Worm (Caenorhabditis elegans): Measurements from ENCODE around the gene abu-8.

abu-8 gene

ce11 chrV:5165426-5165825, 29.0 kb downstream of the abu-8 start, which contains the start of gene srw-140:
Gene srw-140, plus strand, starts transcription at chrV:5165726.
- TF ChIP-seq ama-1 (optimal IDR thresholded peaks at IDR 0.05) = no peak
- no peak for TF ChIP-seq hlh-30 (tag; optimal IDR thresholded peaks at IDR 0.05; ENCODE audit: insufficient read depth)
- TF ChIP-seq eyg-1 (tag; optimal IDR thresholded peaks at IDR 0.05) = no peak
- TF ChIP-seq F13H6.1 (tag; optimal IDR thresholded peaks at IDR 0.05) = no peak
- TF ChIP-seq ceh-2 (tag; optimal IDR thresholded peaks at IDR 0.05) = no peak
- no peak for TF ChIP-seq K02D7.2 (tag; optimal IDR thresholded peaks at IDR 0.05)
- TF ChIP-seq hlh-13 (GFP tag; optimal IDR thresholded peaks at IDR 0.05) = no peak
- TF ChIP-seq ceh-22 (tag; optimal IDR thresholded peaks at IDR 0.05) = no peak
- no peak for TF ChIP-seq ceh-31 (tag; optimal IDR thresholded peaks at IDR 0.05)
- no peak for TF ChIP-seq npax-4 (tag; optimal IDR thresholded peaks at IDR 0.05)
- TF ChIP-seq lin-11 (tag; optimal IDR thresholded peaks at IDR 0.05) = no peak
- TF ChIP-seq ztf-16 (tag; optimal IDR thresholded peaks at IDR 0.05) = no peak

ce11 chrV:5164682-5165081, 29.7 kb downstream of the abu-8 start, which contains the start of gene abu-7:
Gene abu-7, minus strand, starts transcription at chrV:5164782.
- no peak for TF ChIP-seq C38D4.7 (GFP tag; optimal IDR thresholded peaks at IDR 0.05)

ce11 chrV:5161792-5162191, 32.6 kb downstream of the abu-8 start, which contains the start of gene abu-6:
Gene abu-6, minus strand, starts transcription at chrV:5161892.
- no peak for TF ChIP-seq tbx-7 (tag; optimal IDR thresholded peaks at IDR 0.05)
- TF ChIP-seq pha-4 (tag; optimal IDR thresholded peaks at IDR 0.05) = no peak
- TF ChIP-seq ceh-24 (tag; optimal IDR thresholded peaks at IDR 0.05) = no peak
- no peak for TF ChIP-seq ceh-22 (tag; optimal IDR thresholded peaks at IDR 0.05)
- no peak for TF ChIP-seq K09A11.1 (tag; optimal IDR thresholded peaks at IDR 0.05; ENCODE audit: insufficient read depth)
- no peak for TF ChIP-seq nhr-11 (tag; optimal IDR thresholded peaks at IDR 0.05)
- TF ChIP-seq zip-5 (tag; optimal IDR thresholded peaks at IDR 0.05) = no peak
- no peak for TF ChIP-seq hlh-15 (tag; optimal IDR thresholded peaks at IDR 0.05)
- no peak for TF ChIP-seq ceh-45 (GFP tag; IDR thresholded peaks at IDR 0.05)
- no peak for TF ChIP-seq pha-2 (tag; optimal IDR thresholded peaks at IDR 0.05)
- no peak for TF ChIP-seq syd-9 (tag; optimal IDR thresholded peaks at IDR 0.05)
- no peak for TF ChIP-seq ceh-34 (tag; optimal IDR thresholded peaks at IDR 0.05)
- TF ChIP-seq sox-4 (tag; optimal IDR thresholded peaks at IDR 0.05) = no peak
- no peak for TF ChIP-seq ttx-3 (tag; optimal IDR thresholded peaks at IDR 0.05)
- no peak for TF ChIP-seq dmd-4 (tag; optimal IDR thresholded peaks at IDR 0.05; ENCODE audit: borderline replicate concordance)
- no peak for TF ChIP-seq elt-4 (tag; optimal IDR thresholded peaks at IDR 0.05)

DNA sequence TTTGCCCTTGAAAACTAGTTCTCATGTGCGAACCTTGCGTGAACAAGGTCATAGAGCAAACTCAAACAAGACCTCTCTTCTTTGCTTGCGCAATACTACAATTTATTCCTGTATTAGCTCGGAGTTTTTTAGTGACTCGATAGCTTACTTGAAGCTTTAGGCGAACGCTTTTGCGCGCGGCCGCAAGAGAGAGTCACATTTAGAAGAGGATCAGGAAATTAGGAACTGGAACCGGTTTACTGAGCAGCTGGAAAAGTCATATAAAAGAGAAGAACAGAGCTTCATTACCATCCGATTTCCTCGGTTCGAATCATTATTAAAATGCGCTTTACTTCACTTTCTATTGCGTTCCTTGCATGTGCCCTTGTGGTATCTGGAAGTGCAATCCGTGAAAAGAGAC, 36.1 kb downstream of the abu-8 start, which contains the start of gene abu-15:
Gene abu-15 (plus strand): TSS at position 301 of the 400 bp plus-strand sequence.
- TF ChIP-seq pha-2 (tag; optimal IDR thresholded peaks at IDR 0.05) (no peak), tbx-2 (tag; optimal IDR thresholded peaks at IDR 0.05) (no peak), C08G9.2 (tag; optimal IDR thresholded peaks at IDR 0.05) (no peak)

DNA sequence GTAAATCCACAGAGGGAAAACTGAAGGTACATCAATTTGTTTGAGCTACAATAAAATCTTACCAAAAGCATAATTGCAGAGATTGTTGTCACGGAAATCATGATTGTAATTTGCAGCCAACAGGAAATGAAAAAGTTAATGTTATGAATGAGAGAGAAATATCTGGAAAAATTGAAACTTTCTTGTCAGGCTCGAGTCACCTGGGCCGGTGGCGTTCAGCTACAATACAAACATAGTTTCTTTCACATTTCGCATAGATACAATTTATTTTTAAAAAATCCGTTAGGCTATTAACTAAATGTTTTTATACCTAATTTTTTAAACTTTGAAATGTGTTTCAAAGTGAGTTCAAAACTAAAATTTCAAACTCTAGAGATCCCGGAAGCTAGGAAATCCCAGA, 36.7 kb downstream of the abu-8 start, which contains the start of gene srx-39:
Gene srx-39 (minus strand): TSS at position 101 of the 400 bp plus-strand sequence.
- TF ChIP-seq ets-4 (tag; optimal IDR thresholded peaks at IDR 0.05) (no peak), hlh-8 (tag; optimal IDR thresholded peaks at IDR 0.05) (no peak), ama-1 (optimal IDR thresholded peaks at IDR 0.05) (no peak), sox-4 (tag; optimal IDR thresholded peaks at IDR 0.05) (no peak), fkh-10 (GFP tag; optimal IDR thresholded peaks at IDR 0.05) (no peak), ref-2 (tag; optimal IDR thresholded peaks at IDR 0.05) (no peak)

DNA sequence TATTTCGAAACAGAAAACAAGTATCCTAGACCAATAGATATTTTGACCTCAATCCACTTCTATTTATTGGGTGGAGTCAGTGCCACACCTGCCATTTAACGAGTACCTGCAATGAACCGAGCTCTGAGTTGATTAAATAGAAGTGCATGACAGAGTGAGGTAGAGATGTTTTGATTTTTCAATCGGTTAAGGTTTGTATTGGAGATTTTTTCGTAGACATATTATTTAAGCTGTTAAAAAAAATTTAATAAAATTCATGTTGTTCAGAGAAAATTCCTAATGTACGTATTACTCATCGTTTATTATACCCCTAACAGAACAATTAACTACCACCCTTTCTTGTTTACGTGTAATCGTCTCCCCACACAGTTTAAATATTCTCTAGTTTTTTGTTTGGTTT, 38.9 kb downstream of the abu-8 start, which contains the start of gene srx-38:
Gene srx-38 (minus strand): TSS at position 101 of the 400 bp plus-strand sequence.
- TF ChIP-seq fkh-6 (tag; optimal IDR thresholded peaks at IDR 0.05) (no peak), T23F11.4 (GFP tag; optimal IDR thresholded peaks at IDR 0.05) (no peak), hlh-8 (tag; optimal IDR thresholded peaks at IDR 0.05) (no peak), fkh-10 (GFP tag; optimal IDR thresholded peaks at IDR 0.05) (no peak), zip-5 (tag; optimal IDR thresholded peaks at IDR 0.05) (no peak)
